Fruit fly (Drosophila melanogaster) whole organism, embryonic: Measurements from ENCODE around the gene SNRPG.
A peak's percentile ranks its signal among the peaks of the same experiment; 100 is the strongest.

Source experiments
- CG10366 ChIP-seq: fragments of 200-800 bp; sonication (Bioruptor generic); IDR thresholded peaks from 2 replicates; pipeline ENCODE4 v1.3.6; 2022; ENCODE audit warnings: missing biosample characterization, missing genetic modification characterization
- CG11723 ChIP-seq: fragments of 200-800 bp; sonication (Bioruptor generic); optimal IDR thresholded peaks from 2 replicates; lab custom pipeline; 2017; ENCODE audit warnings: missing biosample characterization, mild to moderate bottlenecking, missing genetic modification characterization
- CG15696 ChIP-seq: fragments of 200-800 bp; sonication (Bioruptor generic); optimal IDR thresholded peaks from 2 replicates; lab custom pipeline; 2019; ENCODE audit warnings: missing biosample characterization, mild to moderate bottlenecking, missing genetic modification characterization, moderate library complexity
- CG2712 ChIP-seq: fragments of 200-800 bp; optimal IDR thresholded peaks from 3 replicates; lab custom pipeline; 2019; ENCODE audit warnings: missing biosample characterization, mild to moderate bottlenecking, missing genetic modification characterization, moderate library complexity
- CG31441 ChIP-seq: fragments of 200-800 bp; sonication (Bioruptor generic); IDR thresholded peaks from 2 replicates; pipeline ENCODE4 v1.3.6; 2022; ENCODE audit warnings: missing biosample characterization, missing genetic modification characterization
- CG3281 ChIP-seq: fragments of 200-800 bp; sonication (Bioruptor generic); optimal IDR thresholded peaks from 3 replicates; lab custom pipeline; 2017; ENCODE audit warnings: missing biosample characterization, mild to moderate bottlenecking, missing genetic modification characterization
- CG33557 ChIP-seq: fragments of 200-800 bp; sonication (Bioruptor generic); optimal IDR thresholded peaks from 2 replicates; lab custom pipeline; 2019; ENCODE audit warnings: missing biosample characterization, mild to moderate bottlenecking, missing genetic modification characterization, moderate library complexity
- CG3995 ChIP-seq: fragments of 200-800 bp; sonication (Bioruptor generic); optimal IDR thresholded peaks from 3 replicates; lab custom pipeline; 2016; ENCODE audit warnings: missing biosample characterization, missing genetic modification characterization
- CG4282 ChIP-seq: fragments of 200-800 bp; sonication (Bioruptor generic); optimal IDR thresholded peaks from 2 replicates; lab custom pipeline; 2016; ENCODE audit warnings: missing biosample characterization, missing genetic modification characterization
- CG4328 ChIP-seq: fragments of 200-800 bp; sonication (Bioruptor generic); optimal IDR thresholded peaks from 3 replicates; lab custom pipeline; 2017; ENCODE audit warnings: missing biosample characterization, missing genetic modification reagents, missing genetic modification characterization
- CG43689 ChIP-seq: fragments of 200-800 bp; sonication (Bioruptor generic); IDR thresholded peaks from 2 replicates; pipeline ENCODE4 v1.3.6; 2022; ENCODE audit warnings: missing biosample characterization, missing genetic modification characterization
- CG4404 ChIP-seq: fragments of 200-800 bp; sonication (Bioruptor generic); IDR thresholded peaks from 2 replicates; pipeline ENCODE4 v1.3.6; 2022; ENCODE audit warnings: missing biosample characterization, missing genetic modification characterization
- CG4820 ChIP-seq: fragments of 200-800 bp; sonication (Bioruptor generic); optimal IDR thresholded peaks from 3 replicates; lab custom pipeline; 2016; ENCODE audit warnings: missing biosample characterization, missing genetic modification characterization
- CG6175 ChIP-seq: fragments of 200-800 bp; sonication (Bioruptor generic); IDR thresholded peaks from 3 replicates; pipeline ENCODE4 v1.3.6; 2022; ENCODE audit warnings: missing biosample characterization, missing genetic modification characterization
- CG7987 ChIP-seq: fragments of 200-800 bp; sonication (Bioruptor generic); optimal IDR thresholded peaks from 2 replicates; lab custom pipeline; 2018; ENCODE audit warnings: missing biosample characterization, mild to moderate bottlenecking, missing genetic modification characterization, moderate library complexity
- CG9932 ChIP-seq: fragments of 200-800 bp; sonication (Bioruptor generic); IDR thresholded peaks from 2 replicates; pipeline ENCODE4 v1.3.6; 2022; ENCODE audit warnings: missing biosample characterization, missing genetic modification characterization
- CrebB ChIP-seq: fragments of 200-800 bp; sonication (Bioruptor generic); optimal IDR thresholded peaks from 3 replicates; lab custom pipeline; 2018; ENCODE audit warnings: missing biosample characterization, mild to moderate bottlenecking, missing genetic modification characterization
- Dip2 ChIP-seq: fragments of 200-800 bp; sonication (Bioruptor generic); IDR thresholded peaks from 2 replicates; pipeline ENCODE4 v1.3.6; 2022; ENCODE audit warnings: missing biosample characterization, missing genetic modification characterization
- Doc3 ChIP-seq: fragments of 200-800 bp; sonication (Bioruptor generic); IDR thresholded peaks from 3 replicates; pipeline ENCODE4 v1.3.6; 2022; ENCODE audit warnings: missing biosample characterization, missing genetic modification characterization; ENCODE audit not compliant: partially characterized antibody
- Dp ChIP-seq: fragments of 200-800 bp; sonication (Bioruptor generic); optimal IDR thresholded peaks from 2 replicates; lab custom pipeline; 2018; ENCODE audit warnings: missing biosample characterization, mild to moderate bottlenecking, missing genetic modification characterization, moderate library complexity
- Elba2 ChIP-seq: fragments of 200-800 bp; sonication (Bioruptor generic); optimal IDR thresholded peaks from 3 replicates; lab custom pipeline; 2016; ENCODE audit warnings: missing biosample characterization, missing genetic modification characterization
- Ets65A ChIP-seq: fragments of 200-800 bp; sonication (Bioruptor generic); peaks from one replicate; lab custom pipeline; 2016; ENCODE audit warnings: missing biosample characterization, missing genetic modification characterization
- HHEX ChIP-seq: fragments of 200-800 bp; sonication (Bioruptor generic); optimal IDR thresholded peaks from 3 replicates; lab custom pipeline; 2017; ENCODE audit warnings: missing biosample characterization, mild to moderate bottlenecking, missing genetic modification characterization, missing genetic modification reagents
- HLH54F ChIP-seq: fragments of 200-800 bp; sonication (Bioruptor generic); optimal IDR thresholded peaks from 3 replicates; lab custom pipeline; 2016; ENCODE audit warnings: missing biosample characterization, missing genetic modification characterization
- Hsf ChIP-seq: fragments of 200-800 bp; sonication (Bioruptor generic); optimal IDR thresholded peaks from 3 replicates; lab custom pipeline; 2016; ENCODE audit warnings: missing biosample characterization, missing genetic modification characterization
- MTF-1 ChIP-seq: fragments of 200-800 bp; sonication (Bioruptor generic); optimal IDR thresholded peaks from 2 replicates; lab custom pipeline; 2018; ENCODE audit warnings: missing biosample characterization, mild to moderate bottlenecking, missing genetic modification characterization, borderline replicate concordance
- Med ChIP-seq: fragments of 200-800 bp; sonication (Bioruptor generic); peaks from one replicate; lab custom pipeline; 2016; ENCODE audit warnings: missing biosample characterization, missing genetic modification characterization, mild to moderate bottlenecking, inconsistent platforms, moderate library complexity
- Neu2 ChIP-seq: fragments of 200-800 bp; sonication (Bioruptor generic); optimal IDR thresholded peaks from 3 replicates; lab custom pipeline; 2016; ENCODE audit warnings: missing biosample characterization, missing genetic modification characterization, borderline replicate concordance
- Sry-δ ChIP-seq: fragments of 200-800 bp; sonication (Bioruptor generic); optimal IDR thresholded peaks from 2 replicates; lab custom pipeline; 2016; ENCODE audit warnings: missing biosample characterization, missing genetic modification characterization
- amos ChIP-seq: fragments of 200-800 bp; sonication (Bioruptor generic); IDR thresholded peaks from 2 replicates; pipeline ENCODE4 v1.3.6; 2022; ENCODE audit warnings: missing biosample characterization, missing genetic modification characterization; ENCODE audit not compliant: partially characterized antibody
- aop ChIP-seq: fragments of 200-800 bp; sonication (Bioruptor generic); IDR thresholded peaks from 2 replicates; pipeline ENCODE4 v1.3.6; 2022; ENCODE audit warnings: missing biosample characterization, missing genetic modification characterization
- ap ChIP-seq: fragments of 200-800 bp; sonication (Bioruptor generic); IDR thresholded peaks from 2 replicates; pipeline ENCODE4 v1.3.6; 2022; ENCODE audit warnings: missing biosample characterization, missing genetic modification characterization
- ara ChIP-seq: fragments of 200-800 bp; sonication (Bioruptor generic); IDR thresholded peaks from 2 replicates; pipeline ENCODE4 v1.3.6; 2022; ENCODE audit warnings: missing biosample characterization, missing genetic modification characterization
- cwo ChIP-seq: fragments of 200-800 bp; sonication (Bioruptor generic); optimal IDR thresholded peaks from 3 replicates; lab custom pipeline; 2017; ENCODE audit warnings: missing biosample characterization, missing genetic modification characterization, mild to moderate bottlenecking, moderate library complexity, missing genetic modification reagents
- dan ChIP-seq: fragments of 200-800 bp; sonication (Bioruptor generic); IDR thresholded peaks from 2 replicates; pipeline ENCODE4 v1.3.6; 2022; ENCODE audit warnings: missing biosample characterization, missing genetic modification characterization
- fd96Cb ChIP-seq: fragments of 200-800 bp; sonication (Bioruptor generic); optimal IDR thresholded peaks from 2 replicates; lab custom pipeline; 2018; ENCODE audit warnings: missing biosample characterization, mild to moderate bottlenecking, missing genetic modification characterization, moderate library complexity
- gro ChIP-seq: fragments of 200-800 bp; sonication (Bioruptor generic); optimal IDR thresholded peaks from 2 replicates; lab custom pipeline; 2016; ENCODE audit warnings: missing biosample characterization, missing genetic modification characterization
- kah ChIP-seq: fragments of 200-800 bp; sonication (Bioruptor generic); optimal IDR thresholded peaks from 2 replicates; lab custom pipeline; 2018; ENCODE audit warnings: missing biosample characterization, mild to moderate bottlenecking, missing genetic modification characterization
- lmd ChIP-seq: fragments of 200-800 bp; sonication (Bioruptor generic); IDR thresholded peaks from 2 replicates; pipeline ENCODE4 v1.3.6; 2022; ENCODE audit warnings: missing biosample characterization, missing genetic modification characterization
- maf-S ChIP-seq: fragments of 200-800 bp; sonication (Bioruptor generic); optimal IDR thresholded peaks from 2 replicates; lab custom pipeline; 2016; ENCODE audit warnings: missing biosample characterization, missing genetic modification characterization
- pzg ChIP-seq: fragments of 200-800 bp; sonication (Bioruptor generic); optimal IDR thresholded peaks from 3 replicates; lab custom pipeline; 2018; ENCODE audit warnings: missing biosample characterization, mild to moderate bottlenecking, missing genetic modification characterization, moderate library complexity
- rib ChIP-seq: fragments of 200-800 bp; sonication (Bioruptor generic); IDR thresholded peaks from 2 replicates; pipeline ENCODE4 v1.3.6; 2022; ENCODE audit warnings: missing biosample characterization, missing genetic modification characterization
- salm ChIP-seq: fragments of 200-800 bp; sonication (Bioruptor generic); optimal IDR thresholded peaks from 2 replicates; lab custom pipeline; 2018; ENCODE audit warnings: missing biosample characterization, mild to moderate bottlenecking, missing genetic modification characterization
- schlank ChIP-seq: fragments of 200-800 bp; sonication (Bioruptor generic); optimal IDR thresholded peaks from 2 replicates; lab custom pipeline; 2018; ENCODE audit warnings: missing biosample characterization, mild to moderate bottlenecking, missing genetic modification characterization
- scrt ChIP-seq: fragments of 200-800 bp; sonication (Bioruptor generic); optimal IDR thresholded peaks from 2 replicates; lab custom pipeline; 2018; ENCODE audit warnings: missing biosample characterization, mild to moderate bottlenecking, missing genetic modification characterization, moderate library complexity
- tap ChIP-seq: fragments of 200-800 bp; optimal IDR thresholded peaks from 3 replicates; lab custom pipeline; 2019; ENCODE audit warnings: missing biosample characterization, mild to moderate bottlenecking, missing genetic modification characterization, moderate library complexity
- trem ChIP-seq: fragments of 200-800 bp; optimal IDR thresholded peaks from 3 replicates; lab custom pipeline; 2019; ENCODE audit warnings: missing biosample characterization, mild to moderate bottlenecking, missing genetic modification characterization, moderate library complexity
- unc-4 ChIP-seq: fragments of 200-800 bp; sonication (Bioruptor generic); IDR thresholded peaks from 2 replicates; pipeline ENCODE4 v1.3.6; 2022; ENCODE audit warnings: missing biosample characterization, missing genetic modification characterization; ENCODE audit not compliant: partially characterized antibody
- z ChIP-seq: fragments of 200-800 bp; sonication (Bioruptor generic); IDR thresholded peaks from 3 replicates; pipeline ENCODE4 v1.3.6; 2022; ENCODE audit warnings: missing biosample characterization, missing genetic modification characterization

Gene SNRPG

DNA sequence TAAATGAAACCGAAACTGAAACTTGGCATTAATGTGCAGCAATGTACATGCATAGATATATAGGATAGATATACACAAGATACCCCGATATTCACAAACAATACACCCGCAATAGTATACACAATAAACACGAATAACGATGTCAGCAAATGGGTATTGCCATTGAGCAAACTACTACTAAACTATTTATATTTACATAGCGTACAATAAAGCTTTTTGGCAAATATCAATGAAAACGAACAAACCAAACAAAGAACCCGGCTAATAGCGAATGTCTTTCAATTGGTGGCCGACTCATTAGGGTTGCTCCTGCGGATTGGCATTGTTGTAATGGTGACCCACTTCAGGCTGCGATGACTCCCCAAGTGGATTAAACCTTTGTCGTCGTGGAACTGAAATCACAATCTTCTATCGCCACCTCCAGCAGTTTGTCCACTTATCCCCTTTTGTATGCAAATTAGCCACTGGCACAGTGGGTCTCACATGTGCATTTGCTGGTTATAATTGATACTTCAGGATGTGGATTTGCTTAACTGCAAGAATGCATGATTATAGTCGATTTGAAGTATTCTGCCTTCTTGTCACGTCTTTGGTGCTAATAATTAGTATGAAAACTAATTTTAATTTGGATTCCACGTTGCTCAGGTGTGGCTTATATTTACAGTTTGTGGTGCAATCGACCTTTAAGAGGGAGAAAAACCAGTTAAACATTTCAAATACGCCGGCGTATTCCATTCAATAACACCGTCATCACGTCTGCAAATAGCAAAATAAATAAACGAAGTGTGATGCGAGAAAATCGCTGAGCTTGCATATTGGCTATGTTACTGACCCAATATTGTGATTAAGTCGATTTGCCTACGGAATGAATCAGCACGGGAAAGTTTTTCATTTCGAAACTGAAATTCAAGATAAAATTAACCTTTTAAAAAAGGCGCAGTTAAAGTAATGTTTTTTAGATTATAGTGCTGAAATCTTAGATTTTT lies 10.2 kb upstream of the SNRPG start (continued):
- TF ChIP-seq schlank (tag; lab: Kevin White, UChicago) (peak; percentile 43), ara (GFP tag; lab: Robert Waterston, UW) (no peak), Elba2 (GFP tag; lab: Kevin White, UChicago) (no peak), Hsf (peak; percentile 28), Doc3 (GFP tag; lab: Robert Waterston, UW) (no peak), CG10366 (GFP tag; lab: Robert Waterston, UW) (peak; percentile 85), salm (no peak), HHEX (GFP tag; lab: Kevin White, UChicago) (no peak), CG2712 (tag; lab: Kevin White, UChicago) (peak; percentile 15), Dp (GFP tag; lab: Kevin White, UChicago) (no peak), Med (GFP tag; lab: Kevin White, UChicago) (peak; percentile 97), unc-4 (GFP tag; lab: Robert Waterston, UW) (no peak), dan (GFP tag; lab: Robert Waterston, UW) (no peak), CG4328 (no peak), CG7987 (GFP tag; lab: Kevin White, UChicago) (no peak), Neu2 (no peak), rib (GFP tag; lab: Robert Waterston, UW) (0 out of 2 replicates have a peak, but pooled peaks have one; percentile 22), MTF-1 (GFP tag; lab: Kevin White, UChicago) (peak; percentile 3), trem (tag; lab: Kevin White, UChicago) (no peak), CG31441 (GFP tag; lab: Robert Waterston, UW) (no peak), lmd (GFP tag; lab: Robert Waterston, UW) (0 out of 2 replicates have a peak, but pooled peaks have one; percentile 23), CG15696 (tag; lab: Kevin White, UChicago) (no peak), aop (GFP tag; lab: Robert Waterston, UW) (no peak), CG33557 (GFP tag; lab: Kevin White, UChicago) (no peak), z (GFP tag; lab: Robert Waterston, UW) (no peak), CG4820 (no peak), CrebB (tag; lab: Kevin White, UChicago) (no peak), maf-S (GFP tag; lab: Kevin White, UChicago) (no peak), CG6175 (GFP tag; lab: Robert Waterston, UW) (peak; percentile 15; the same call in 1 of the 3 replicates), Sry-δ (GFP tag; lab: Kevin White, UChicago) (no peak), kah (GFP tag; lab: Kevin White, UChicago) (no peak), scrt (GFP tag; lab: Kevin White, UChicago) (no peak), CG4282 (GFP tag; lab: Kevin White, UChicago) (no peak), tap (tag; lab: Kevin White, UChicago) (no peak), CG4404 (no peak), Ets65A (GFP tag; lab: Kevin White, UChicago) (peak; percentile 93), CG9932 (GFP tag; lab: Robert Waterston, UW) (peak; percentile 34; the same call in 1 of the 2 replicates), fd96Cb (peak; percentile 5), CG43689 (GFP tag; lab: Robert Waterston, UW) (no peak), Dip2 (GFP tag; lab: Robert Waterston, UW) (no peak), CG3995 (no peak), ap (peak; percentile 69), CG11723 (GFP tag; lab: Kevin White, UChicago) (no peak), amos (no peak), cwo (GFP tag; lab: Kevin White, UChicago) (no peak), CG3281 (GFP tag; lab: Kevin White, UChicago) (no peak), pzg (GFP tag; lab: Kevin White, UChicago) (no peak), gro (GFP tag; lab: Kevin White, UChicago) (peak; percentile 58), HLH54F (GFP tag; lab: Kevin White, UChicago) (no peak)
